Fruit fly (Drosophila melanogaster): ENCODE measurements around the gene CG32228.

CG32228 gene

dm6 chr3L:20226153-20226552, 39.5 kb upstream of the CG32228 start (continued):
- TF ChIP-seq caup (GFP tag; optimal IDR thresholded peaks at IDR 0.05; ENCODE audit: severe bottlenecking) (no peak), CG10274 (GFP tag; optimal IDR thresholded peaks at IDR 0.05) (no peak), Ssrp (tag; optimal IDR thresholded peaks at IDR 0.05) (no peak), Dfd (GFP tag; optimal IDR thresholded peaks at IDR 0.05) (no peak), CG3838 (GFP tag; optimal IDR thresholded peaks at IDR 0.05) (no peak), Deaf1 (tag; optimal IDR thresholded peaks at IDR 0.05) (no peak), CG15479 (GFP tag; optimal IDR thresholded peaks at IDR 0.05) (no peak), CG17912 (GFP tag; optimal IDR thresholded peaks at IDR 0.05) (no peak), Hey (tag; optimal IDR thresholded peaks at IDR 0.05) (no peak), Gsc (GFP tag; IDR thresholded peaks at IDR 0.05) (no peak), NFAT (GFP tag; IDR thresholded peaks at IDR 0.05) (no peak), cas (GFP tag; IDR thresholded peaks at IDR 0.05) (no peak), sc (optimal IDR thresholded peaks at IDR 0.05) (no peak), sc (GFP tag; optimal IDR thresholded peaks at IDR 0.05) (no peak), usp (GFP tag; optimal IDR thresholded peaks at IDR 0.05) (no peak), dmrt11E (tag; optimal IDR thresholded peaks at IDR 0.05) (no peak), CG7372 (GFP tag; IDR thresholded peaks at IDR 0.05) (no peak), wor (GFP tag; IDR thresholded peaks at IDR 0.05) (no peak), CG3065 (GFP tag; optimal IDR thresholded peaks at IDR 0.05) (no peak), gro (GFP tag; optimal IDR thresholded peaks at IDR 0.05) (no peak), klu (GFP tag; IDR thresholded peaks at IDR 0.05) (no peak), CG8281 (tag; optimal IDR thresholded peaks at IDR 0.05) (no peak), dmrt99B (tag; optimal IDR thresholded peaks at IDR 0.05) (no peak), CG4820 (GFP tag; optimal IDR thresholded peaks at IDR 0.05) (no peak), CG7556 (GFP tag; optimal IDR thresholded peaks at IDR 0.05) (no peak), Max (GFP tag; optimal IDR thresholded peaks at IDR 0.05) (no peak), CG5245 (GFP tag; optimal IDR thresholded peaks at IDR 0.05) (no peak), CG2889 (GFP tag; IDR thresholded peaks at IDR 0.05) (no peak), CG8478 (optimal IDR thresholded peaks at IDR 0.05) (no peak), nom (GFP tag; optimal IDR thresholded peaks at IDR 0.05) (no peak), CG7271 (tag; optimal IDR thresholded peaks at IDR 0.05) (no peak), CG7745 (tag; optimal IDR thresholded peaks at IDR 0.05) (no peak), CG17802 (tag; optimal IDR thresholded peaks at IDR 0.05) (no peak), CG10366 (GFP tag; IDR thresholded peaks at IDR 0.05) (no peak), Tbp (GFP tag; optimal IDR thresholded peaks at IDR 0.05) (no peak), ro (GFP tag; IDR thresholded peaks at IDR 0.05) (no peak), CG4424 (GFP tag; optimal IDR thresholded peaks at IDR 0.05) (no peak), CG17186 (GFP tag; optimal IDR thresholded peaks at IDR 0.05) (peak; percentile 96), CG3163 (GFP tag; optimal IDR thresholded peaks at IDR 0.05) (no peak), Rx (GFP tag; IDR thresholded peaks at IDR 0.05) (no peak), CG11456 (GFP tag; IDR thresholded peaks at IDR 0.05) (no peak), CG6854 (GFP tag; optimal IDR thresholded peaks at IDR 0.05) (no peak), CG15514 (GFP tag; optimal IDR thresholded peaks at IDR 0.05) (peak; percentile 68), CG34422 (GFP tag; IDR thresholded peaks at IDR 0.05) (no peak; the same call in 2 of the 3 replicates), Gug (GFP tag; IDR thresholded peaks at IDR 0.05) (no peak), zen2 (GFP tag; IDR thresholded peaks at IDR 0.05; ENCODE audit: partially characterized antibody) (no peak), Hr39 (optimal IDR thresholded peaks at IDR 0.05) (no peak), CG13624 (GFP tag; optimal IDR thresholded peaks at IDR 0.05) (peak; percentile 19), CG4328 (GFP tag; optimal IDR thresholded peaks at IDR 0.05) (no peak), pan (optimal IDR thresholded peaks at IDR 0.05) (no peak), pan (GFP tag; optimal IDR thresholded peaks at IDR 0.05 in 1 of 2, IDR thresholded peaks at IDR 0.05 in 1 of 2) (no peak), slou (GFP tag; optimal IDR thresholded peaks at IDR 0.05) (no peak), Dref (GFP tag; IDR thresholded peaks at IDR 0.05) (peak; percentile 58), inv (GFP tag; IDR thresholded peaks at IDR 0.05; ENCODE audit: partially characterized antibody) (no peak)
